Fruit fly (Drosophila melanogaster): Measurements from ENCODE around the gene Prp40.

The Prp40 gene

dm6 chr2L:3006925-3007426, 16.1 kb upstream of the Prp40 start:
- no peak for TF ChIP-seq CG17801 (GFP tag; optimal IDR thresholded peaks at IDR 0.05; ENCODE audit: partially characterized antibody)

dm6 chr2L:3009438-3009837, 13.6 kb upstream of the Prp40 start:
- no peak for TF ChIP-seq CG17801 (GFP tag; optimal IDR thresholded peaks at IDR 0.05; ENCODE audit: partially characterized antibody)

dm6 chr2L:3011484-3011883, 11.5 kb upstream of the Prp40 start:
- TF ChIP-seq CG17801 (GFP tag; optimal IDR thresholded peaks at IDR 0.05; ENCODE audit: partially characterized antibody): no peak

dm6 chr2L:3012780-3013179, 10.2 kb upstream of the Prp40 start:
- TF ChIP-seq CG17801 (GFP tag; optimal IDR thresholded peaks at IDR 0.05; ENCODE audit: partially characterized antibody): no peak

- TF ChIP-seq CG17801 (GFP tag; optimal IDR thresholded peaks at IDR 0.05; ENCODE audit: partially characterized antibody): peak; percentile 23
These were observed 4.8 kb upstream of the Prp40 start, which contains the start of the genes CG17224 and CG17264 for dm6 chr2L:3018212-3018611. Gene CG17224, minus strand, starts transcription at chr2L:3018308. Gene CG17264, plus strand, starts transcription at chr2L:3018508.

- peak; percentile 15 for TF ChIP-seq CG17801 (GFP tag; optimal IDR thresholded peaks at IDR 0.05; ENCODE audit: partially characterized antibody)
These were observed 6.0 kb downstream of the Prp40 start, which contains the start of the genes Sf3b2 and CG17219 for dm6 chr2L:3029012-3029411. Gene Sf3b2, minus strand, starts transcription at chr2L:3029168. Gene CG17219, plus strand, starts transcription at chr2L:3029253.

dm6 chr2L:3030350-3030749, 7.3 kb downstream of the Prp40 start, which contains the start of gene GABPI:
Gene GABPI, plus strand, starts transcription at chr2L:3030539.
- TF ChIP-seq CG17801 (GFP tag; optimal IDR thresholded peaks at IDR 0.05; ENCODE audit: partially characterized antibody): peak; percentile 3

dm6 chr2L:3034969-3035368, 11.9 kb downstream of the Prp40 start, which contains the start of gene CG17258:
Gene CG17258, minus strand, starts transcription at chr2L:3035348.
- TF ChIP-seq CG17801 (GFP tag; optimal IDR thresholded peaks at IDR 0.05; ENCODE audit: partially characterized antibody): no peak

dm6 chr2L:3037153-3037579, 14.1 kb downstream of the Prp40 start, which contains the start of the genes CG17260 and SerRS:
Gene CG17260, plus strand, starts transcription at chr2L:3037230.
Gene SerRS, minus strand, starts transcription at chr2L:3037403.
- TF ChIP-seq CG17801 (GFP tag; optimal IDR thresholded peaks at IDR 0.05; ENCODE audit: partially characterized antibody): peak; percentile 92

dm6 chr2L:3039774-3040173, 16.7 kb downstream of the Prp40 start, which contains the start of the genes cnir and CG17221:
Gene cnir, minus strand, starts transcription at chr2L:3039812.
Gene CG17221, plus strand, starts transcription at chr2L:3039976.
- TF ChIP-seq CG17801 (GFP tag; optimal IDR thresholded peaks at IDR 0.05; ENCODE audit: partially characterized antibody): peak; percentile 71

dm6 chr2L:3041918-3042615, 19.0 kb downstream of the Prp40 start, which contains the start of gene CG17261:
Gene CG17261, plus strand, starts transcription at chr2L:3042551.
- peak; percentile 17 for TF ChIP-seq CG17801 (GFP tag; optimal IDR thresholded peaks at IDR 0.05; ENCODE audit: partially characterized antibody)

dm6 chr2L:3043647-3044046, 20.6 kb downstream of the Prp40 start, which contains the start of gene FASN2:
Gene FASN2, plus strand, starts transcription at chr2L:3043947.
- TF ChIP-seq CG17801 (GFP tag; optimal IDR thresholded peaks at IDR 0.05; ENCODE audit: partially characterized antibody): no peak

dm6 chr2L:3044660-3045504, 21.9 kb downstream of the Prp40 start:
- no peak for TF ChIP-seq CG17801 (GFP tag; optimal IDR thresholded peaks at IDR 0.05; ENCODE audit: partially characterized antibody)

dm6 chr2L:3055710-3056447, 32.9 kb downstream of the Prp40 start:
- no peak for TF ChIP-seq CG17801 (GFP tag; optimal IDR thresholded peaks at IDR 0.05; ENCODE audit: partially characterized antibody)
